Fruit fly (Drosophila melanogaster): Measurements from ENCODE around the gene CG5326.

DNA sequence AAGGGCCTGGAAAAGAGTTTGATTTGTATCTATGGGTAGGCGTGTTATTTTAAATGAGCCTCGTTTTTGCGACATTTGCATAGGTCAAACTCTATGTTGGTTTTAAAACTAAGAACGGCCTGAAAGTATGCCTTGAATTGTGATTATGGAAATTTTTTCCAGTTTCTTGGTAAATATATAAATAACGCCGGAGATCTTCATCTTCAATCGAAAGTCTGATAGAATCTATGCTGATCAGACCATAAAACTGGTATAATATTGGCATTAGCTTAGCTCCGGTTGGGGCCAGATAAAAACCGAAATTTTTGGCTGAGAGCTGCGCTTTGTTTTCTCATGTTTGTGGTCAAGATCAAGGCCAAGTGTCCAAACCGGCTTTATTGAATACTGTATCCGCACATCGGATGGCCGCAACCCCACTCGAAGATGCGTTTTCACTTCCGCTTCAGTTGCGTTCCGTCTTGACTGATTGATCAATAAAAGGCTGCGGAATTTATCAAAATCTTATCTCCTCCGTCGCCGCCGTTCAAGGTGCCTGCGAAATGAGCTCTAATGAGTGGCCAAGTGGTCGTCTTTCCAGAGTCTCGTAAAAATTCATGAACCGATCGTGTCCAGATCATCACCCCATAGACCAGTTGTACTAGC, 17.5 kb upstream of the CG5326 start:
- TF ChIP-seq CG8159 (tag; optimal IDR thresholded peaks at IDR 0.05) = no peak
- TF ChIP-seq CG12605 (GFP tag; IDR thresholded peaks at IDR 0.05) = no peak
- TF ChIP-seq CG8301 (tag; optimal IDR thresholded peaks at IDR 0.05) = no peak
- no peak for TF ChIP-seq CG9948 (tag; optimal IDR thresholded peaks at IDR 0.05)
